Worm (Caenorhabditis elegans) whole organism, L4/young adult: Measurements from ENCODE around the gene F28A10.8.

Experiments used
- W03F9.2 ChIP-seq: fragments of 150-350 bp; optimal IDR thresholded peaks from 2 replicates; lab custom pipeline; 2014; ENCODE audit warnings: missing biosample characterization, missing genetic modification characterization
- dao-5 ChIP-seq: sonication (generic microtip); optimal IDR thresholded peaks from 2 replicates; lab custom pipeline; 2016; ENCODE audit warnings: missing genotype, missing genetic modification characterization, moderate library complexity, missing compliant biosample characterization
- him-1 ChIP-seq: sonication (generic microtip); optimal IDR thresholded peaks from 2 replicates; lab custom pipeline; 2016; ENCODE audit warnings: missing genotype, missing genetic modification reagents, missing genetic modification characterization, missing compliant biosample characterization

- TF ChIP-seq him-1 (no peak), W03F9.2 (tag; lab: Kevin White, UChicago) (no peak), dao-5 (tag; lab: Kevin White, UChicago) (no peak)
Measured at ce11 chrII:861564-861963, 23.2 kb upstream of the F28A10.8 start, which contains the start of gene Y46B2A.4.
